Worm (Caenorhabditis elegans) whole organism, early embryonic: ENCODE results near the gene him-10.

Experiments
- B0310.2 ChIP-seq: sonication (generic microtip); optimal IDR thresholded peaks from 2 replicates; lab custom pipeline; 2016; ENCODE audit warnings: mild to moderate bottlenecking, missing genetic modification characterization, missing compliant biosample characterization
- F13C5.2 ChIP-seq: sonication (generic microtip); optimal IDR thresholded peaks from 2 replicates; lab custom pipeline; 2017; ENCODE audit warnings: mild to moderate bottlenecking, missing genetic modification characterization, inconsistent platforms, missing compliant biosample characterization
- ama-1 ChIP-seq: fragments of 150-350 bp; optimal IDR thresholded peaks from 2 replicates; lab custom pipeline; 2014
- ceh-13 ChIP-seq: fragments of 200-800 bp; sonication (Bioruptor generic); optimal IDR thresholded peaks from 2 replicates; lab custom pipeline; 2018; ENCODE audit warnings: mild to moderate bottlenecking, missing genetic modification characterization, missing compliant biosample characterization
- ceh-36 ChIP-seq: sonication (generic microtip); optimal IDR thresholded peaks from 2 replicates; lab custom pipeline; 2016; ENCODE audit warnings: missing genetic modification characterization, inconsistent platforms, missing compliant biosample characterization
- ets-7 ChIP-seq: sonication (generic microtip); optimal IDR thresholded peaks from 2 replicates; lab custom pipeline; 2016; ENCODE audit warnings: missing genotype, missing genetic modification characterization, missing compliant biosample characterization
- flt-1 ChIP-seq: fragments of 200-800 bp; sonication (Bioruptor generic); IDR thresholded peaks from 2 replicates; pipeline ENCODE4 v1.3.6; 2022; ENCODE audit warnings: missing genetic modification characterization, missing compliant biosample characterization
- hmbx-1 ChIP-seq: sonication (generic microtip); optimal IDR thresholded peaks from 2 replicates; lab custom pipeline; 2016; ENCODE audit warnings: mild to moderate bottlenecking, missing genetic modification characterization, missing compliant biosample characterization
- hmg-4 ChIP-seq: fragments of 200-800 bp; sonication (Bioruptor generic); optimal IDR thresholded peaks from 2 replicates; lab custom pipeline; 2018; ENCODE audit warnings: mild to moderate bottlenecking, missing genetic modification characterization, missing compliant biosample characterization
- pes-1 ChIP-seq: fragments of 200-800 bp; sonication (Bioruptor generic); IDR thresholded peaks from 2 replicates; pipeline ENCODE4 v1.3.6; 2022; ENCODE audit warnings: missing genetic modification reagents, missing genetic modification characterization, missing compliant biosample characterization
- sea-1 ChIP-seq: fragments of 200-800 bp; sonication (Bioruptor generic); conservative IDR thresholded peaks from 2 replicates; pipeline ENCODE4 v1.3.6; 2022; ENCODE audit warnings: missing genetic modification characterization, missing compliant biosample characterization
- tbx-11 ChIP-seq: fragments of 200-800 bp; sonication (Bioruptor generic); IDR thresholded peaks from 2 replicates; pipeline ENCODE4 v1.3.6; 2022; ENCODE audit warnings: missing genetic modification characterization, missing compliant biosample characterization
- tbx-37 ChIP-seq: fragments of 200-800 bp; sonication (Bioruptor generic); conservative IDR thresholded peaks from 2 replicates; pipeline ENCODE4 v1.3.6; 2022; ENCODE audit warnings: missing genetic modification reagents, missing genetic modification characterization, missing compliant biosample characterization

ce11 chrIII:5836261-5836660, 33.2 kb downstream of the him-10 start:
- TF ChIP-seq sea-1 (GFP tag; lab: Robert Waterston, UW) (no peak), ets-7 (tag; lab: Kevin White, UChicago) (no peak), flt-1 (no peak), F13C5.2 (tag; lab: Kevin White, UChicago) (no peak), hmg-4 (GFP tag; lab: Kevin White, UChicago) (no peak), ama-1 (lab: Kevin White, UChicago) (no peak), tbx-37 (no peak), ceh-13 (GFP tag; lab: Kevin White, UChicago) (no peak), pes-1 (no peak), hmbx-1 (tag; lab: Kevin White, UChicago) (no peak), ceh-36 (tag; lab: Kevin White, UChicago) (no peak), tbx-11 (no peak), B0310.2 (tag; lab: Kevin White, UChicago) (no peak)
